Fruit fly (Drosophila melanogaster) ovary, adult (tissue): ENCODE data around the gene hng2.

Source experiments
- CG17801 ChIP-seq: fragments of 200-800 bp; optimal IDR thresholded peaks from 2 replicates; lab custom pipeline; 2019; ENCODE audit warnings: missing biosample characterization, mild to moderate bottlenecking, missing genetic modification characterization, moderate library complexity; ENCODE audit not compliant: partially characterized antibody

Gene hng2

dm6 chr3R:8806104-8806503, at the start of gene hng2:
Gene hng2, plus strand, starts transcription at chr3R:8806322.
- TF ChIP-seq CG17801 (GFP tag; lab: Kevin White, UChicago): no peak

dm6 chr3R:8767998-8768397, 38.1 kb upstream of the hng2 start, which contains the start of the genes CG34135 and CG11768:
Gene CG34135, minus strand, starts transcription at chr3R:8768191.
Gene CG11768, minus strand, starts transcription at chr3R:8768200.
- no peak for TF ChIP-seq CG17801 (GFP tag; lab: Kevin White, UChicago)

- no peak for TF ChIP-seq CG17801 (GFP tag; lab: Kevin White, UChicago)
Observed at dm6 chr3R:8769094-8769493, 37.0 kb upstream of the hng2 start, which contains the start of gene CG8236. Gene CG8236, plus strand, starts transcription at chr3R:8769394.

- no peak for TF ChIP-seq CG17801 (GFP tag; lab: Kevin White, UChicago)
Observed at dm6 chr3R:8772591-8772990, 33.5 kb upstream of the hng2 start, which contains the start of gene CG13318. Gene CG13318, minus strand, starts transcription at chr3R:8772691.

dm6 chr3R:8773135-8773534, 33.0 kb upstream of the hng2 start, which contains the start of gene CG34301:
Gene CG34301, plus strand, starts transcription at chr3R:8773435.
- TF ChIP-seq CG17801 (GFP tag; lab: Kevin White, UChicago): no peak

dm6 chr3R:8779823-8780222, 26.3 kb upstream of the hng2 start, which contains the start of gene CG33191:
Gene CG33191, minus strand, starts transcription at chr3R:8779923.
- TF ChIP-seq CG17801 (GFP tag; lab: Kevin White, UChicago): no peak

- no peak for TF ChIP-seq CG17801 (GFP tag; lab: Kevin White, UChicago)
Observed at dm6 chr3R:8780689-8781088, 25.4 kb upstream of the hng2 start, which contains the start of gene CG33189. Gene CG33189, minus strand, starts transcription at chr3R:8780789.

dm6 chr3R:8784788-8785187, 21.3 kb upstream of the hng2 start:
- TF ChIP-seq CG17801 (GFP tag; lab: Kevin White, UChicago): no peak

dm6 chr3R:8785451-8785850, 20.7 kb upstream of the hng2 start:
- TF ChIP-seq CG17801 (GFP tag; lab: Kevin White, UChicago): no peak

dm6 chr3R:8787538-8788282, 18.4 kb upstream of the hng2 start:
- no peak for TF ChIP-seq CG17801 (GFP tag; lab: Kevin White, UChicago)

dm6 chr3R:8788722-8789400, 17.3 kb upstream of the hng2 start:
- TF ChIP-seq CG17801 (GFP tag; lab: Kevin White, UChicago): no peak

- no peak for TF ChIP-seq CG17801 (GFP tag; lab: Kevin White, UChicago)
Observed at dm6 chr3R:8792463-8793175, 13.5 kb upstream of the hng2 start.

dm6 chr3R:8793726-8794125, 12.4 kb upstream of the hng2 start:
- no peak for TF ChIP-seq CG17801 (GFP tag; lab: Kevin White, UChicago)

dm6 chr3R:8794384-8794783, 11.7 kb upstream of the hng2 start, which contains the start of gene Ir85a:
Gene Ir85a, plus strand, starts transcription at chr3R:8794684.
- TF ChIP-seq CG17801 (GFP tag; lab: Kevin White, UChicago): no peak

dm6 chr3R:8798332-8798731, 7.8 kb upstream of the hng2 start:
- TF ChIP-seq CG17801 (GFP tag; lab: Kevin White, UChicago): no peak
